Worm (Caenorhabditis elegans) whole organism, L4 larva: ENCODE measurements around the gene C31H2.3.

Experiments used
- Y5F2A.4 ChIP-seq: fragments of 200-800 bp; sonication (Bioruptor generic); optimal IDR thresholded peaks from 2 replicates; lab custom pipeline; 2018; ENCODE audit warnings: mild to moderate bottlenecking, missing genetic modification characterization, missing compliant biosample characterization
- Y75B8A.6 ChIP-seq: fragments of 200-800 bp; sonication (Bioruptor generic); IDR thresholded peaks from 2 replicates; pipeline ENCODE4 v1.3.6; 2022; ENCODE audit warnings: missing genetic modification reagents, missing genetic modification characterization, missing compliant biosample characterization
- ceh-32 ChIP-seq: sonication (generic microtip); optimal IDR thresholded peaks from 2 replicates; lab custom pipeline; 2016; ENCODE audit warnings: mild to moderate bottlenecking, missing genetic modification characterization, missing compliant biosample characterization; ENCODE audit not compliant: poor library complexity
- egl-27 ChIP-seq: sonication (generic microtip); optimal IDR thresholded peaks from 3 replicates; lab custom pipeline; 2017; ENCODE audit warnings: missing biosample characterization, missing genetic modification reagents, missing genetic modification characterization
- lin-13 ChIP-seq: fragments of 150-350 bp; optimal IDR thresholded peaks from 2 replicates; lab custom pipeline; 2014; ENCODE audit warnings: missing biosample characterization, missing genetic modification reagents, missing genetic modification characterization
- lin-39 ChIP-seq: fragments of 150-350 bp; optimal IDR thresholded peaks from 2 replicates; lab custom pipeline; 2014; ENCODE audit warnings: missing biosample characterization, missing genetic modification reagents, missing genetic modification characterization
- nhr-6 ChIP-seq: fragments of 150-350 bp; optimal IDR thresholded peaks from 2 replicates; lab custom pipeline; 2014; ENCODE audit warnings: missing biosample characterization, missing genetic modification characterization
- nhr-76 ChIP-seq: fragments of 150-350 bp; optimal IDR thresholded peaks from 2 replicates; lab custom pipeline; 2014; ENCODE audit warnings: missing biosample characterization, missing genetic modification characterization
- pha-4 ChIP-seq, 2 experiments: fragments of 150-350 bp in 1 of 2; fragments of 200-800 bp in 1 of 2; sonication (Bioruptor generic) in 1 of 2; IDR thresholded peaks in 1 of 2; optimal IDR thresholded peaks in 1 of 2; 2 replicates each; pipeline versions ENCODE4 v1.3.6 to Lab custom; 2014 to 2022; ENCODE audit warnings: missing genetic modification characterization in 2 of 2, missing genetic modification reagents in 2 of 2, missing biosample characterization in 1 of 2, missing compliant biosample characterization in 1 of 2
- sdz-12 ChIP-seq: fragments of 200-800 bp; sonication (Bioruptor generic); optimal IDR thresholded peaks from 2 replicates; lab custom pipeline; 2018; ENCODE audit warnings: mild to moderate bottlenecking, missing genetic modification characterization, missing compliant biosample characterization
- zip-2 ChIP-seq: fragments of 150-350 bp; optimal IDR thresholded peaks from 2 replicates; lab custom pipeline; 2014; ENCODE audit warnings: missing biosample characterization, missing genetic modification characterization
- ztf-11 ChIP-seq: fragments of 150-350 bp; optimal IDR thresholded peaks from 2 replicates; lab custom pipeline; 2014; ENCODE audit warnings: missing biosample characterization, missing genetic modification characterization

DNA sequence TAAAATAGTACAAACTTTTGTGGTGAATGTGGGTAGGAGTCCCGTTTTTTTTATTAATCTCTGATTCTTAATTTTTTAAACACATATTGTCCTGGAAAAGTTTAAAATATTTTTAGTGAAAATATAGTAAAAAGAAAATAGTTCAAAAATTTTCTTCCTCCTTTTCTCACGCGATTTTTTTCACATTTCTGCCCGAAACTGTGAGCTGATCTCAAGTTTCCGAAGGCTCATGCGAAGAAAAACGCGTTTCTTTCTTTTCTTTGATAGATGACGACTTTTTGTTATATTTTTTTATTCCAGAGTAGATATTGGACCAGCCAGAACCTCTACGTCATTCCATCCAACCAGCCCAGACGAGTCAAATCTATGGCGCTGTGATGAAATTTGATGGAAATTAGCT is 29.8 kb upstream of the C31H2.3 start, which contains the start of gene T03G11.9:
- no peak for TF ChIP-seq nhr-76 (tag; lab: Kevin White, UChicago)
- no peak for TF ChIP-seq Y5F2A.4 (GFP tag; lab: Kevin White, UChicago)
- TF ChIP-seq ceh-32 (tag; lab: Kevin White, UChicago) = no peak
- no peak for TF ChIP-seq sdz-12 (GFP tag; lab: Kevin White, UChicago)
- TF ChIP-seq zip-2 (tag; lab: Kevin White, UChicago) = no peak
- TF ChIP-seq egl-27 (tag; lab: Kevin White, UChicago) = no peak
- no peak for TF ChIP-seq lin-39 (tag; lab: Kevin White, UChicago)
- no peak for TF ChIP-seq Y75B8A.6 (GFP tag; lab: Robert Waterston, UW)
- no peak for TF ChIP-seq lin-13 (GFP tag; lab: Kevin White, UChicago)
- no peak for TF ChIP-seq ztf-11
- no peak for TF ChIP-seq pha-4 (GFP tag; IDR thresholded peaks at IDR 0.05; lab: Robert Waterston, UW)
- no peak for TF ChIP-seq pha-4 (tag; optimal IDR thresholded peaks at IDR 0.05; lab: Kevin White, UChicago)
- no peak for TF ChIP-seq nhr-6 (tag; lab: Kevin White, UChicago)
